Fruit fly (Drosophila melanogaster) whole organism: ENCODE data around the gene CG9386.

Experiments
- CG8478 ChIP-seq: fragments of >200 bp; optimal IDR thresholded peaks from 2 replicates; lab custom pipeline; 2018; ENCODE audit warnings: inconsistent platforms
- Dll ChIP-seq: fragments of >200 bp; optimal IDR thresholded peaks from 2 replicates; lab custom pipeline; 2017
- pan ChIP-seq: fragments of >200 bp; optimal IDR thresholded peaks from 2 replicates; lab custom pipeline; 2017
- psq ChIP-seq: fragments of >200 bp; optimal IDR thresholded peaks from 2 replicates; lab custom pipeline; 2017

DNA sequence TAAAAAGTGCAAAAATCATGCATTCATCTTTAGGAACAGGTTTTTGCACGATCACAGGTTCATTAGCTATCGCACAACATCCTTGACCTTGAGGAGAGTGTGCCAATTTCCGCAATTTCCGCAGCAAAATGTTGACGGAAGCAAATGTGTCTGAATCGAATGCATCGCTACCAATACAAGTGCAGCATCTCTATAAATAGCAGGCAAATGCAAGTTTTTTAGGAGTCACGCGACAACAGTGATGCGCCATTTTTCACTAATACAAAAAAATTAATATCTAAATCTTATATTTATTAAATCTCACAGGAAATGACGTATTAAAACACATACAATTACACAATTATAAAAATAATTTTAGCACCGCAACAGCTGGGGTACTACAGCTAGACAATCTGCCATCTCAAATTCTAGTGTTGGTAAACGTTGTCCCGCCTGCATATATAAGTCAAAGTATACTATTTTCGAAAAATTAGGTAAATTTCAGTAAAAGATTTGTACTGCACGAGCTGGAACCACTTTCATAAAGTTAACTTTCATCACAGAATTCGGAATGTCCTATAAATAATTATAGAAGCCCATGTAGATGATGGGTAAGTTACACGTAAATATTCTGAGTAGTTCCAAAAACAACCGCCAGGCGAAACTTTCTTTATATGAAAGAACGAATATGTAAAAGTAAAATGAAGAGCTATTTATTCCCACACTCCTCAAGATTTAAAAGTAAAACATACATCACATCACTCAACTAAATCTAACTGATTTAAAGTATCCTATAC, 18.8 kb upstream of the CG9386 start, which contains the start of gene CG9399:
- TF ChIP-seq psq (lab: Kevin White, UChicago) (no peak), Dll (no peak), pan (no peak), CG8478 (no peak)
